Fruit fly (Drosophila melanogaster): ENCODE results near the gene CG11523.

CG11523 gene

DNA sequence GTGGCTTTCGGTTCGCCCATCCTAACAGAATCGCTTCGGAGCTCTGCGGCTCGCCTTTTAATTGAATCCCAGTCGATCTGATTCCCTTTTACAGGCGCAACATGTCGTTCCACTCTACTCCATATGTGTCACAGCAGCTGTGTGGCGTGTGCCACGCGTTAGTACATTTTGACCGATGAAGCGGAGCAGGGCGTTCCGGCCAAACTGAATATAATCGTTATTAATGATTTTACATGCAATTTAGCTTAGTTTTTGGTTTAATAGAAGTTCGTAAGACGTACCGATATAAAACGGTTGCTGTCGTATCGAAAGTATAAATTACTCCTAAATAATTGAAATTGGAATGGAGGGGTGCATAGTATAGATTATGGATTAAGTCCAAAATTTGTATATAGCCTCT, at the start of gene CG11523:
TSS of gene CG11523 (minus strand) at position 145 of the 400 bp plus-strand sequence.
- TF ChIP-seq CG7045 (GFP tag; optimal IDR thresholded peaks at IDR 0.05) (peak; percentile 8), ovo (GFP tag; optimal IDR thresholded peaks at IDR 0.05) (no peak), CG33017 (tag; optimal IDR thresholded peaks at IDR 0.05) (no peak), kay (GFP tag; ENCODE audit: borderline replicate concordance) (no peak), CG7101 (tag; optimal IDR thresholded peaks at IDR 0.05) (peak; percentile 34), Hr96 (GFP tag; optimal IDR thresholded peaks at IDR 0.05) (peak; percentile 25), CG14711 (tag; optimal IDR thresholded peaks at IDR 0.05) (no peak), Mnt (GFP tag; optimal IDR thresholded peaks at IDR 0.05) (peak; percentile 46), CG1620 (GFP tag; optimal IDR thresholded peaks at IDR 0.05) (peak; percentile 27), Clk (GFP tag; optimal IDR thresholded peaks at IDR 0.05) (no peak), cnc (optimal IDR thresholded peaks at IDR 0.05) (no peak), pad (GFP tag; optimal IDR thresholded peaks at IDR 0.05) (peak; percentile 28), cic (GFP tag; optimal IDR thresholded peaks at IDR 0.05) (no peak), toe (GFP tag; optimal IDR thresholded peaks at IDR 0.05) (peak; percentile 46), CG12768 (GFP tag; optimal IDR thresholded peaks at IDR 0.05) (peak; percentile 32), Crg-1 (GFP tag; optimal IDR thresholded peaks at IDR 0.05) (no peak), bab1 (GFP tag; optimal IDR thresholded peaks at IDR 0.05) (no peak), tj (GFP tag; optimal IDR thresholded peaks at IDR 0.05) (no peak), CG5204 (GFP tag; optimal IDR thresholded peaks at IDR 0.05) (no peak), CG11617 (GFP tag; optimal IDR thresholded peaks at IDR 0.05) (peak; percentile 5)

DNA sequence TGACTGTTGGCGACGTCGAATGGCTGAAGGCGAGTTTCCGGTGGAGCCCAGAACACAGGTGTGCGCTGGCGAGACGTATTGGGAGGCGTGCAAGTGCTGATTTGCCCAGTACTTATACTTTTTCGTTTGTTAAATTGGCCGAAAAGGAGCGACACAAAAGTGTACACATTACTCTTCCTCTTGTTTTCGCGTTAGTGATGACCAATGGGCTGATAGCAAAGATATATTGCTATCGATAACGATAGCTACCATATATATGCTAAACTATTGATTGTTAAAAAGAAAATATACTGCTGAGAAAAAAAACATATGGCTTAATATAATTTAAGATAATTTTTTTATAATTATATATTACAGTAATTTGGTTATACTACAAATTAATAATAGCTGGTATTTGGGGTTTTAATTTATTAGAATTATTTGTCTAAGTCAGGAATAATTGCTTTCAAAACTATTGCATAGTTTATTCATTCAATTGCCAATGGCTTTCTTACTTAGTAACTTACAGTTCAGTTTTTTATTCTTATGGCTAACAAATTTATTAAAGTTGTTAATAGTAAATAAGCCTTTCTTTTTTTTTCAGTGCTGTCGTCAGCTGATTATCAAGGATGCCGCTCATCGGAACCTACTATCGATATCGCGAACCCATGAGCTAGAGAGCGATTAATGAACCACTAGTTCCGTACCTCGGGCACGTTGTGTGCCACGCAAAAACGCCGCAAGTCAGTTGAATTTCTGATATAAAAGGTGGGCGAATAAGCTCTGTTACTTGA, 21.7 kb upstream of the CG11523 start, which contains the start of the genes Hem and IleRS:
TSS of gene Hem (minus strand) at position 202 of the 773 bp plus-strand sequence.
TSS of gene IleRS (plus strand) at position 672 of the 773 bp plus-strand sequence.
- TF ChIP-seq bab1 (GFP tag; optimal IDR thresholded peaks at IDR 0.05) (peak; percentile 89), cic (GFP tag; optimal IDR thresholded peaks at IDR 0.05) (peak; percentile 2), CG7101 (tag; optimal IDR thresholded peaks at IDR 0.05) (peak; percentile 86), kay (GFP tag; ENCODE audit: borderline replicate concordance) (no peak), Clk (GFP tag; optimal IDR thresholded peaks at IDR 0.05) (peak; percentile 56), CG7045 (GFP tag; optimal IDR thresholded peaks at IDR 0.05) (peak; percentile 91), tj (GFP tag; optimal IDR thresholded peaks at IDR 0.05) (peak; percentile 70), Hr96 (GFP tag; optimal IDR thresholded peaks at IDR 0.05) (peak; percentile 79), CG33017 (tag; optimal IDR thresholded peaks at IDR 0.05) (peak; percentile 84), pad (GFP tag; optimal IDR thresholded peaks at IDR 0.05) (peak; percentile 60), CG1620 (GFP tag; optimal IDR thresholded peaks at IDR 0.05) (peak; percentile 57), CG12768 (GFP tag; optimal IDR thresholded peaks at IDR 0.05) (peak; percentile 84), CG5204 (GFP tag; optimal IDR thresholded peaks at IDR 0.05) (peak; percentile 72), Crg-1 (GFP tag; optimal IDR thresholded peaks at IDR 0.05) (peak; percentile 60), CG14711 (tag; optimal IDR thresholded peaks at IDR 0.05) (peak; percentile 83), CG11617 (GFP tag; optimal IDR thresholded peaks at IDR 0.05) (peak; percentile 89), cnc (optimal IDR thresholded peaks at IDR 0.05) (no peak), Mnt (GFP tag; optimal IDR thresholded peaks at IDR 0.05) (peak; percentile 86), ovo (GFP tag; optimal IDR thresholded peaks at IDR 0.05) (peak; percentile 60), toe (GFP tag; optimal IDR thresholded peaks at IDR 0.05) (peak; percentile 85)

DNA sequence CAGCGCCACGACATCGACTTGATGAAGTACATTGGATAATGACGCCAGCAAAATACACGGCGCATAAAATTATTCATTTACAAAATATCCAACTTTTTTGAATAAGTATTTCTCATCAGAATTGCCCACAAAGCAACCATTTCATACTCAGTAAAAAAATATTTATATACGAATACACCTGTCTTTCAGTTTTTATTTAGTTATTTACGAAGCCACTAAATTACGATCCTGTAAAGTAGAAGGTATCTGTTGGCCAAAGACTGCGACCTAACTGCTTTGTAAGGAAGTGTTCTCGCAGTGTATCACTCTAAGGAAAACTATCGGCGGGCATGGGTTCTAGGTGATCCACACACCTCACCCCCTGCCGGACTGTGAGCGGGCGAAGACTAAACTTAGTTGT, 10.7 kb upstream of the CG11523 start:
- no peak for TF ChIP-seq CG7101 (tag; optimal IDR thresholded peaks at IDR 0.05)
- TF ChIP-seq CG1620 (GFP tag; optimal IDR thresholded peaks at IDR 0.05) = no peak
- peak; percentile 93 for TF ChIP-seq kay (GFP tag; ENCODE audit: borderline replicate concordance)
- no peak for TF ChIP-seq Crg-1 (GFP tag; optimal IDR thresholded peaks at IDR 0.05)
- peak; percentile 39 for TF ChIP-seq CG14711 (tag; optimal IDR thresholded peaks at IDR 0.05)
- TF ChIP-seq toe (GFP tag; optimal IDR thresholded peaks at IDR 0.05) = peak; percentile 40
- no peak for TF ChIP-seq Mnt (GFP tag; optimal IDR thresholded peaks at IDR 0.05)
- peak; percentile 9 for TF ChIP-seq tj (GFP tag; optimal IDR thresholded peaks at IDR 0.05)
- no peak for TF ChIP-seq cnc (optimal IDR thresholded peaks at IDR 0.05)
- peak; percentile 50 for TF ChIP-seq CG7045 (GFP tag; optimal IDR thresholded peaks at IDR 0.05)
- no peak for TF ChIP-seq ovo (GFP tag; optimal IDR thresholded peaks at IDR 0.05)
- peak; percentile 7 for TF ChIP-seq pad (GFP tag; optimal IDR thresholded peaks at IDR 0.05)
- peak; percentile 19 for TF ChIP-seq CG33017 (tag; optimal IDR thresholded peaks at IDR 0.05)
- peak; percentile 22 for TF ChIP-seq CG11617 (GFP tag; optimal IDR thresholded peaks at IDR 0.05)
- peak; percentile 72 for TF ChIP-seq CG12768 (GFP tag; optimal IDR thresholded peaks at IDR 0.05)
- peak; percentile 25 for TF ChIP-seq Clk (GFP tag; optimal IDR thresholded peaks at IDR 0.05)
- peak; percentile 67 for TF ChIP-seq CG5204 (GFP tag; optimal IDR thresholded peaks at IDR 0.05)
- peak; percentile 28 for TF ChIP-seq Hr96 (GFP tag; optimal IDR thresholded peaks at IDR 0.05)

DNA sequence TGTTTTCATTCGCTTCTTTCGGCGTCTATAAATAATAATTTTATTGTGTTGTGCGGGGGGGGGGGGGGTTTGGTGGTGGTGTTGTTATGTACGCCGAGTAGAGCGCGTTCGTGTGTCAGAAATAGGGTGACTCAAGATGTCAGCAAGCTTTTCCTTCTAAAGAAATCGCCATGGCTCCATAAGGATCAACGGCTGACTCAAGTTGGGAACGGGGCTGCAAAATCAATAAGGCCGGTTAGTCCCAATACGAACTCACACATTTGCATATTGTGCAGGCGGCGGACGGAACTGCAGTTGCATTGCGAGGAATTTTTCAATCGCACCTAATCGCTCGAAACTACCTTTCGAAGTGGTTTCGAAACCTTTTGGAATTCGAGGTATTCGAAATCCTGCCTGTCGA, 10.1 kb upstream of the CG11523 start:
- TF ChIP-seq CG7045 (GFP tag; optimal IDR thresholded peaks at IDR 0.05) (no peak), CG7101 (tag; optimal IDR thresholded peaks at IDR 0.05) (no peak), cnc (optimal IDR thresholded peaks at IDR 0.05) (no peak), bab1 (GFP tag; optimal IDR thresholded peaks at IDR 0.05) (no peak), CG5204 (GFP tag; optimal IDR thresholded peaks at IDR 0.05) (no peak), Clk (GFP tag; optimal IDR thresholded peaks at IDR 0.05) (no peak), pad (GFP tag; optimal IDR thresholded peaks at IDR 0.05) (no peak), CG11617 (GFP tag; optimal IDR thresholded peaks at IDR 0.05) (no peak), tj (GFP tag; optimal IDR thresholded peaks at IDR 0.05) (no peak), cic (GFP tag; optimal IDR thresholded peaks at IDR 0.05) (no peak), CG33017 (tag; optimal IDR thresholded peaks at IDR 0.05) (no peak), toe (GFP tag; optimal IDR thresholded peaks at IDR 0.05) (no peak), Hr96 (GFP tag; optimal IDR thresholded peaks at IDR 0.05) (no peak), kay (GFP tag; ENCODE audit: borderline replicate concordance) (no peak), Crg-1 (GFP tag; optimal IDR thresholded peaks at IDR 0.05) (no peak), CG12768 (GFP tag; optimal IDR thresholded peaks at IDR 0.05) (no peak), Mnt (GFP tag; optimal IDR thresholded peaks at IDR 0.05) (no peak), CG14711 (tag; optimal IDR thresholded peaks at IDR 0.05) (no peak)

DNA sequence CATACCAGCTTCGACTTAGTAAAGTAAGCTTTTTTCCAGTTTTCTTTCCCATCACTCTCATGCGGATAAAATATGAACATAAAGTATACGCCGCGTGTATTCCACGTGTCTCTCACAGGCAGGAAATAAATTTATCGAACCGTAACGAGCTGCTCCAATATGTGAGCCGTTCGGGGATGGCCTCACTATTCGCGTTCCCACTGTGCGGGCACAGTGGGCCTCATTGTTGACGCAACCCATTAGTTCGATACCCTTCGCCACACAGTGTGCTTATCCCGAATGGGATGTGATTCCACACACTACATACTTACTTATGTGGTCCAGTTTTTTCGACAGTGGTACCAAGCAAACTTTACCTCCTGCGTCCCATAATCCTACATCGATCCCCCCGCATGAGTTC, 9.5 kb upstream of the CG11523 start:
- TF ChIP-seq kay (GFP tag; ENCODE audit: borderline replicate concordance) (no peak), CG14711 (tag; optimal IDR thresholded peaks at IDR 0.05) (no peak), Crg-1 (GFP tag; optimal IDR thresholded peaks at IDR 0.05) (no peak), CG7101 (tag; optimal IDR thresholded peaks at IDR 0.05) (no peak), CG33017 (tag; optimal IDR thresholded peaks at IDR 0.05) (no peak), Clk (GFP tag; optimal IDR thresholded peaks at IDR 0.05) (no peak), Mnt (GFP tag; optimal IDR thresholded peaks at IDR 0.05) (no peak), ovo (GFP tag; optimal IDR thresholded peaks at IDR 0.05) (no peak), cnc (optimal IDR thresholded peaks at IDR 0.05) (no peak), toe (GFP tag; optimal IDR thresholded peaks at IDR 0.05) (no peak), CG1620 (GFP tag; optimal IDR thresholded peaks at IDR 0.05) (no peak), pad (GFP tag; optimal IDR thresholded peaks at IDR 0.05) (no peak), tj (GFP tag; optimal IDR thresholded peaks at IDR 0.05) (no peak), bab1 (GFP tag; optimal IDR thresholded peaks at IDR 0.05) (no peak)
